Fruit fly (Drosophila melanogaster): ENCODE results near the gene vsg.
A peak's percentile ranks its signal among the peaks of the same experiment; 100 is the strongest.

The vsg gene

dm6 chr3L:9690798-9691475, 23.2 kb upstream of the vsg start:
- no peak for TF ChIP-seq pan (optimal IDR thresholded peaks at IDR 0.05)
- no peak for TF ChIP-seq Dll (optimal IDR thresholded peaks at IDR 0.05)
- TF ChIP-seq EcR (GFP tag; optimal IDR thresholded peaks at IDR 0.05): no peak
- no peak for TF ChIP-seq CG8478 (optimal IDR thresholded peaks at IDR 0.05)
- TF ChIP-seq usp (GFP tag; optimal IDR thresholded peaks at IDR 0.05): no peak
- no peak for TF ChIP-seq psq (optimal IDR thresholded peaks at IDR 0.05)

dm6 chr3L:9691476-9691826, 22.7 kb upstream of the vsg start:
- TF ChIP-seq Dll (optimal IDR thresholded peaks at IDR 0.05): no peak
- no peak for TF ChIP-seq pan (optimal IDR thresholded peaks at IDR 0.05)
- TF ChIP-seq CG8478 (optimal IDR thresholded peaks at IDR 0.05): no peak
- no peak for TF ChIP-seq EcR (GFP tag; optimal IDR thresholded peaks at IDR 0.05)
- no peak for TF ChIP-seq usp (GFP tag; optimal IDR thresholded peaks at IDR 0.05)
- TF ChIP-seq psq (optimal IDR thresholded peaks at IDR 0.05): no peak

dm6 chr3L:9692234-9692891, 21.8 kb upstream of the vsg start:
- TF ChIP-seq Dll (optimal IDR thresholded peaks at IDR 0.05) (no peak), CG8478 (optimal IDR thresholded peaks at IDR 0.05) (no peak), pan (optimal IDR thresholded peaks at IDR 0.05) (no peak), usp (GFP tag; optimal IDR thresholded peaks at IDR 0.05) (no peak), psq (optimal IDR thresholded peaks at IDR 0.05) (no peak)

DNA sequence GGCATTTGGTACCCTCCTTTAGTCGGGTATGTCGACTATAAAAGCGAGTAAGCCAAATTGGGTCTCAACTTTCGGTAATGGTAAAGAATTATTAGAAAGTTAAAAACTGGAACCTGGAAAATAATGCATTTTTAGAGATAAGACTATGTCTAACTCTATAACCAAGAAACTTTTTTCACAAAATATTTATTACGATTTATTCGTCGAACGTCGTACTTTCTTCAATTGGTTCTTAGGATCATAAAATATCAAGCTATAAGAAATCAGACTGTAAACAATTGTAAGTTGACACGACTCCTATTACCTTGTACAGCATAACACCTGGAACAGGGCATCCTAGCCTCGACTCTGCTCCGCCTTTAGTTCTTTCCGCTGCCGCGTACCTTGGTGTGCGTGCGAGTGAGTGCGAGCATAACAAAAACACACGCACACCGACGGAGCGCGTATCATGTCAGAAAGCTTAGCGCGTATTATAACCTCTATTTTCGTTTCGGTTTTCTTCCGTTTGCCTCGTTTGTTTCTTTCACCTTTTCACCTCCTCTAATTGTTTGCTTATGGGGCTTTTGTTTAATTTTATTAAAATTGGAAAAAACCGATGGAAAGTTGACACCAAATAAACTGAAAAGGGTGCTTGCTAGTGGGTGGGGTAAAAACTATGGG, 21.1 kb upstream of the vsg start:
- TF ChIP-seq CG8478 (optimal IDR thresholded peaks at IDR 0.05) (no peak), pan (optimal IDR thresholded peaks at IDR 0.05) (peak; percentile 92), Dll (optimal IDR thresholded peaks at IDR 0.05) (peak; percentile 47)

DNA sequence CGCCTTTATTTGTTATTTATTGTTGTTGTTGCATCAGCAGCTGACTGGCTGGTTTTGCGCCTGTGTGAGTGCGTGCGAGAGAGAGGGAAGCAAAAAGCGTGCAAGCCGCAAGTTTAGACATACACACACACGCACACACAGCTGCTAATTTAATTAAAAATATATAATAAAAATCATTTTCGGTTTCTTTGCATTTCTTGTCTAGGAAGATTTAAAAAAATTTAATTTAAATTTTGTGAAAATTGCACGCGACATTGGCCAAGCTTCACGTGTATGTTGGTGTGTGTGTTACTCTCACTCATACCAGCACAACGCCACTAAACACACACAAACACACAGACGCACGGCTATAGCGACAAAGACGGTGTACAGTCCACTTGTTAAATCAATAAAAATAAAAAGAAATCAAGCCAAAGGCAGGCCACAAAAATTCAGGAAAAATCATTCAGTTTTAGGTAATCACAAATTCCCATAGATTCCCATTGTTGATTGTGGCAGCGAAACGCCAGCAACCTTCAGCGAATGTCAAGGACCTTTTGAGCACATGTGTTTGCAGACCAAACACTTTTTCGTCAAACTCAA, 20.5 kb upstream of the vsg start:
- TF ChIP-seq usp (GFP tag; optimal IDR thresholded peaks at IDR 0.05) (no peak), pan (optimal IDR thresholded peaks at IDR 0.05) (no peak), CG8478 (optimal IDR thresholded peaks at IDR 0.05) (no peak), psq (optimal IDR thresholded peaks at IDR 0.05) (no peak), EcR (GFP tag; optimal IDR thresholded peaks at IDR 0.05) (no peak), Dll (optimal IDR thresholded peaks at IDR 0.05) (no peak)

dm6 chr3L:9694169-9694866, 19.8 kb upstream of the vsg start:
- TF ChIP-seq usp (GFP tag; optimal IDR thresholded peaks at IDR 0.05) (no peak), psq (optimal IDR thresholded peaks at IDR 0.05) (no peak), EcR (GFP tag; optimal IDR thresholded peaks at IDR 0.05) (no peak), CG8478 (optimal IDR thresholded peaks at IDR 0.05) (no peak), pan (optimal IDR thresholded peaks at IDR 0.05) (no peak), Dll (optimal IDR thresholded peaks at IDR 0.05) (peak; percentile 60)

dm6 chr3L:9694867-9695236, 19.3 kb upstream of the vsg start:
- TF ChIP-seq EcR (GFP tag; optimal IDR thresholded peaks at IDR 0.05): no peak
- no peak for TF ChIP-seq psq (optimal IDR thresholded peaks at IDR 0.05)
- TF ChIP-seq Dll (optimal IDR thresholded peaks at IDR 0.05): no peak
- no peak for TF ChIP-seq CG8478 (optimal IDR thresholded peaks at IDR 0.05)
- TF ChIP-seq pan (optimal IDR thresholded peaks at IDR 0.05): no peak
- no peak for TF ChIP-seq usp (GFP tag; optimal IDR thresholded peaks at IDR 0.05)

- TF ChIP-seq EcR (GFP tag; optimal IDR thresholded peaks at IDR 0.05) (no peak), Dll (optimal IDR thresholded peaks at IDR 0.05) (peak; percentile 57)
Observed at dm6 chr3L:9695242-9695641, 18.9 kb upstream of the vsg start.

- TF ChIP-seq EcR (GFP tag; optimal IDR thresholded peaks at IDR 0.05) (no peak), psq (optimal IDR thresholded peaks at IDR 0.05) (no peak)
Observed at dm6 chr3L:9695647-9696046, 18.5 kb upstream of the vsg start.

DNA sequence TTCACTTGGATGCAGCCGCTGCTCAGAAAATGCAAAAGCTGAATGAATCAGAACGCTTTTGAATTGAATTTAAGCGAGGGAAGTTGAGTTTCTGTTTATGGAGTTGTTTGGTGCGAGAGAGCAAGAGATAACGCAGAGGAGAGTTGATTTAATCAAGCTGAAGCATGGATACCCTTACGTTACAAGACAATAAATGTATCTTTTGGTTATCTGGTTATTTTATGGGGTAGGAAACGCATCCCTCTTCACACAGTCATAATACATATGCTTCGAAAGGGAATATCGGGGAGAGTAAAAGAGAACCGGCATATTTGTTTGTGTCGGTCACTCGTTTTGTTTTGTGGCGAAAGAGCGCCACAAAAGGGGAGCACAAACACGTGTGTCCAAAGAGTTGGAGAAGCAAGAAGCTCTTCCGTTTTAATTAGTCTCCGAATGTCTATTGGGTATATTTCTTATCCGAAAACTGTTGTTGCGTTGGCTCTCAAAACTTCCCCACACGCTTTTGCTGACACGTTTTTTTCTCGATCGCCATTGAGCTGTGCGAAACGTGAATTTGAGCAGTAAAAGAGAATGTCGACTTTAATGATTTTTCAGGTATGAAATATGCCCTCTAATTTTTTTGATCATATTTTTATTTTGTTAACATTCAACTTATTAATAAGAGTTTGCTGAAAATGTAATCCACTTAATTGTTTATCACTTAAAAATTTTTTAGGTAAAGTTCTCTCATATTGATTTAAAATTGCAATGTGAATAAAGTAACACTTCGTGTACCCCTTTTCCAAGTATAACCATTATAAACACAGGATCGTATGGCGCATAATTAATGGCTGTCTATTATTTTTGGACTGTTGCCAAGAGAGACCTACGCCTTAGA, 17.2 kb upstream of the vsg start, which contains the start of gene Prps:
Prps (minus strand) TSS at position 51 of the 877 bp plus-strand sequence.
- TF ChIP-seq Dll (optimal IDR thresholded peaks at IDR 0.05): peak; percentile 45
- TF ChIP-seq pan (optimal IDR thresholded peaks at IDR 0.05): no peak

DNA sequence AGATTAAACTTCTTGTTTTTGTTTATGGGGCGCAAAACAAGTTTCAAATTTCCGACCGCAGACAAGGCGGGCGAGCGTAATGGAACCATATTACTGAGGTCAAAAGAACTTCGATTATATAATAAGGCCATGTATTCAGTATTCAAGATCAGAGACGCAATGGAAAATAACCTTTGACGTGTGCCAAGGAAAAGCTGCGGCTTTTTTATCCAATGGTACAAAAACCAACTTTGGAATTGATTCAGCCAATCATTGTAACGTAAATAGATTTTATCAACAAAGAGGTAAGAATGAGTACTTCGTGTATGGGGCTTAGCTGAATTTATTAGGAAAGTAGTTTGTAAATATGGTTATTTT, 16.6 kb upstream of the vsg start:
- no peak for TF ChIP-seq Dll (optimal IDR thresholded peaks at IDR 0.05)
- no peak for TF ChIP-seq EcR (GFP tag; optimal IDR thresholded peaks at IDR 0.05)

DNA sequence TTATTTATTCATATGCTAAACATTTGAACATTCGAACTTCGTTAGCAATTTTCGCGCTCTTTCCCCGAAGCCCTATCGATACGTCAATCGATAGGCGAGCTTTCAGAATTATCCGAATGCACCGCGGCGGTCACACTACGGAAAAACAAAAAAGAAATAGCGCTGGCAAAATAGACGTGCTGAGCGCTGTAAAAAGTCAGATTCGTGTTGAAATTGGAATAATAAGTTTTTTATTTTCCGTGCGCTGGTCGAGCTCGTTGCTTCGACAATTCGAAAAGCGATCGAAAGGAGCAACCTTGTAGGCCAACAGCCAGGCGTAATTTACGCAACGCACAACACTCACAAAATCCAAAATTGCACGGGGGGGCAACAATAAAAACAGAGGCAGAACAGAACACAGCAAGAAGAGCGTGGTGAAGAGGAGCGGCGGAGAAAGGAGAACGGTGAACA, 15.9 kb upstream of the vsg start, which contains the start of gene Ubc4:
Ubc4 (plus strand) TSS at position 144 of the 450 bp plus-strand sequence.
- no peak for TF ChIP-seq pan (optimal IDR thresholded peaks at IDR 0.05)
- TF ChIP-seq EcR (GFP tag; optimal IDR thresholded peaks at IDR 0.05): no peak
- no peak for TF ChIP-seq Dll (optimal IDR thresholded peaks at IDR 0.05)
- no peak for TF ChIP-seq psq (optimal IDR thresholded peaks at IDR 0.05)
- no peak for TF ChIP-seq CG8478 (optimal IDR thresholded peaks at IDR 0.05)
- no peak for TF ChIP-seq usp (GFP tag; optimal IDR thresholded peaks at IDR 0.05)
